Fruit fly (Drosophila melanogaster) whole organism, prepupa: ENCODE results near the gene CG5087.

Source experiments
- Blimp-1 ChIP-seq: fragments of 200-800 bp; sonication (Bioruptor generic); optimal IDR thresholded peaks from 3 replicates; lab custom pipeline; 2017; ENCODE audit warnings: missing biosample characterization, missing genetic modification characterization, mild to moderate bottlenecking, moderate library complexity, missing genetic modification reagents
- CG10631 ChIP-seq: fragments of 200-800 bp; sonication (Bioruptor generic); optimal IDR thresholded peaks from 2 replicates; lab custom pipeline; 2016; ENCODE audit warnings: missing biosample characterization, missing genetic modification characterization
- CG10669 ChIP-seq: fragments of 200-800 bp; sonication (Bioruptor generic); optimal IDR thresholded peaks from 3 replicates; lab custom pipeline; 2018; ENCODE audit warnings: missing biosample characterization, mild to moderate bottlenecking, missing genetic modification characterization, moderate library complexity
- CG15336 ChIP-seq: fragments of 200-800 bp; sonication (Bioruptor generic); IDR thresholded peaks from 2 replicates; pipeline ENCODE4 v1.3.6; 2022; ENCODE audit warnings: missing biosample characterization, missing genetic modification characterization
- CG1621 ChIP-seq: fragments of 200-800 bp; sonication (Bioruptor generic); optimal IDR thresholded peaks from 3 replicates; lab custom pipeline; 2018; ENCODE audit warnings: missing biosample characterization, mild to moderate bottlenecking, missing genetic modification characterization
- CG16779 ChIP-seq: fragments of 200-800 bp; sonication (Bioruptor generic); optimal IDR thresholded peaks from 3 replicates; lab custom pipeline; 2017; ENCODE audit warnings: missing biosample characterization, mild to moderate bottlenecking, missing genetic modification characterization
- CG32006 ChIP-seq: fragments of 200-800 bp; sonication (Bioruptor generic); optimal IDR thresholded peaks from 3 replicates; lab custom pipeline; 2017; ENCODE audit warnings: missing biosample characterization, mild to moderate bottlenecking, missing genetic modification characterization
- CG34406 ChIP-seq: fragments of 200-800 bp; sonication (Bioruptor generic); optimal IDR thresholded peaks from 3 replicates; lab custom pipeline; 2016; ENCODE audit warnings: missing biosample characterization, missing genetic modification characterization
- CG3919 ChIP-seq: fragments of 200-800 bp; sonication (Bioruptor generic); optimal IDR thresholded peaks from 3 replicates; lab custom pipeline; 2016; ENCODE audit warnings: missing biosample characterization, missing genetic modification characterization
- CG6163 ChIP-seq: fragments of 200-800 bp; sonication (Bioruptor generic); IDR thresholded peaks from 3 replicates; pipeline ENCODE4 v1.3.6; 2022; ENCODE audit warnings: missing biosample characterization, missing genetic modification characterization
- CG6792 ChIP-seq: fragments of 200-800 bp; sonication (Bioruptor generic); optimal IDR thresholded peaks from 3 replicates; lab custom pipeline; 2016; ENCODE audit warnings: missing biosample characterization, missing genetic modification characterization
- CG6808 ChIP-seq: fragments of 200-800 bp; sonication (Bioruptor generic); optimal IDR thresholded peaks from 3 replicates; lab custom pipeline; 2017; ENCODE audit warnings: missing biosample characterization, missing genetic modification characterization, mild to moderate bottlenecking, moderate library complexity, missing genetic modification reagents
- CG8119 ChIP-seq: fragments of 200-800 bp; sonication (Bioruptor generic); IDR thresholded peaks from 3 replicates; pipeline ENCODE4 v1.3.6; 2022; ENCODE audit warnings: missing biosample characterization, missing genetic modification characterization
- CG8319 ChIP-seq: fragments of 200-800 bp; sonication (Bioruptor generic); optimal IDR thresholded peaks from 3 replicates; lab custom pipeline; 2016; ENCODE audit warnings: missing biosample characterization, missing genetic modification characterization
- Eip75B ChIP-seq: fragments of 200-800 bp; sonication (Bioruptor generic); optimal IDR thresholded peaks from 3 replicates; lab custom pipeline; 2016; ENCODE audit warnings: missing biosample characterization, missing genetic modification characterization
- Eip78C ChIP-seq: fragments of 200-800 bp; sonication (Bioruptor generic); peaks from one replicate; lab custom pipeline; 2016; ENCODE audit warnings: missing biosample characterization, missing genetic modification characterization
- Eip93F ChIP-seq: fragments of 200-800 bp; sonication (Bioruptor generic); optimal IDR thresholded peaks from 2 replicates; lab custom pipeline; 2016; ENCODE audit warnings: missing biosample characterization, mild to moderate bottlenecking, missing genetic modification characterization
- Ets21C ChIP-seq: fragments of 200-800 bp; sonication (Bioruptor generic); optimal IDR thresholded peaks from 3 replicates; lab custom pipeline; 2016; ENCODE audit warnings: missing biosample characterization, missing genetic modification characterization
- Ets96B ChIP-seq: fragments of 200-800 bp; optimal IDR thresholded peaks from 2 replicates; lab custom pipeline; 2019; ENCODE audit warnings: missing biosample characterization, mild to moderate bottlenecking, missing genetic modification characterization, moderate library complexity
- Hr38 ChIP-seq: sonication (Bioruptor generic); optimal IDR thresholded peaks from 2 replicates; lab custom pipeline; 2016; ENCODE audit warnings: missing biosample characterization, missing genetic modification characterization
- Hr4 ChIP-seq: fragments of 200-800 bp; sonication (Bioruptor generic); optimal IDR thresholded peaks from 3 replicates; lab custom pipeline; 2016; ENCODE audit warnings: missing biosample characterization, missing genetic modification characterization
- Smox ChIP-seq: fragments of 200-800 bp; sonication (Bioruptor generic); optimal IDR thresholded peaks from 3 replicates; lab custom pipeline; 2016; ENCODE audit warnings: missing biosample characterization, missing genetic modification characterization
- achi ChIP-seq: fragments of 200-800 bp; sonication (Bioruptor generic); optimal IDR thresholded peaks from 3 replicates; lab custom pipeline; 2016; ENCODE audit warnings: missing biosample characterization, missing genetic modification characterization
- acj6 ChIP-seq: fragments of 200-800 bp; sonication (Bioruptor generic); optimal IDR thresholded peaks from 3 replicates; lab custom pipeline; 2016; ENCODE audit warnings: missing biosample characterization, missing genetic modification characterization
- dsx ChIP-seq: fragments of 200-800 bp; optimal IDR thresholded peaks from 3 replicates; lab custom pipeline; 2019; ENCODE audit warnings: missing biosample characterization, mild to moderate bottlenecking, missing genetic modification characterization, moderate library complexity; ENCODE audit not compliant: poor library complexity, severe bottlenecking
- esn ChIP-seq: fragments of 200-800 bp; sonication (Bioruptor generic); optimal IDR thresholded peaks from 2 replicates; lab custom pipeline; 2016; ENCODE audit warnings: missing biosample characterization, mild to moderate bottlenecking, missing genetic modification characterization, moderate library complexity
- fd85E ChIP-seq: fragments of 200-800 bp; sonication (Bioruptor generic); optimal IDR thresholded peaks from 3 replicates; lab custom pipeline; 2016; ENCODE audit warnings: missing biosample characterization, missing genetic modification characterization
- fkh ChIP-seq: fragments of 200-800 bp; sonication (Bioruptor generic); optimal IDR thresholded peaks from 3 replicates; lab custom pipeline; 2017; ENCODE audit warnings: missing biosample characterization, mild to moderate bottlenecking, missing genetic modification characterization, moderate library complexity
- lz ChIP-seq: fragments of 200-800 bp; sonication (Bioruptor generic); optimal IDR thresholded peaks from 3 replicates; lab custom pipeline; 2016; ENCODE audit warnings: missing biosample characterization, missing genetic modification characterization
- net ChIP-seq: fragments of 200-800 bp; sonication (Bioruptor generic); optimal IDR thresholded peaks from 3 replicates; lab custom pipeline; 2016; ENCODE audit warnings: missing biosample characterization, missing genetic modification characterization
- salr ChIP-seq, 2 experiments: fragments of 200-800 bp; sonication (Bioruptor generic); optimal IDR thresholded peaks; 3 replicates each; lab custom pipeline; 2016 to 2018; ENCODE audit warnings: missing biosample characterization in 2 of 2, missing genetic modification characterization in 2 of 2, mild to moderate bottlenecking in 1 of 2
- spab ChIP-seq: fragments of 200-800 bp; sonication (Bioruptor generic); optimal IDR thresholded peaks from 2 replicates; lab custom pipeline; 2017; ENCODE audit warnings: missing biosample characterization, mild to moderate bottlenecking, missing genetic modification characterization, missing genetic modification reagents
- ss ChIP-seq, 2 experiments: fragments of 200-800 bp; sonication (Bioruptor generic); optimal IDR thresholded peaks; 2 replicates in 1 of 2; 3 replicates in 1 of 2; lab custom pipeline; 2017 to 2018; ENCODE audit warnings: mild to moderate bottlenecking in 2 of 2, missing biosample characterization in 2 of 2, missing genetic modification characterization in 2 of 2, moderate library complexity in 1 of 2
- svp ChIP-seq: fragments of 200-800 bp; sonication (Bioruptor generic); peaks from one replicate; lab custom pipeline; 2016; ENCODE audit warnings: missing biosample characterization, missing genetic modification characterization

The CG5087 gene

DNA sequence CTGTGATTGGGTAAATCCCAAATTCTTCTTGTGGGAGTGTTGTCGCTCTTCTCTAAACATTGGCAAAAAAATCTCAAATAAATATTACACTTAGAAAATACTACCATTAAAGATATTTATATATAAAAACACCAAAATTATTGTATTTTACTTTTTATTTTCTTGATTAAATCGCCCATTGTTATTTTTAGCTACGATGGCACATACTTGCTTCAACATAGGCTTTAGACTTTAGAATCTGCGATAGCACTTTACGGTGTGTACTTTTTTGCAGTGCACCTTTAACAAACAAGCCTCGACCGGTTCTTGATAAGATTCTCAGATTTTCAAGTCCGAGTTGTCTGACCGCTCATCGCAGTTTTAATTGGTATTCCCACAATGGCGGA lies 43.3 kb upstream of the CG5087 start, which contains the start of gene GNBP3 (continued):
- TF ChIP-seq Smox (peak; percentile 94), achi (GFP tag; lab: Kevin White, UChicago) (peak; percentile 90), svp (GFP tag; lab: Kevin White, UChicago) (peak; percentile 94), dsx (GFP tag; lab: Kevin White, UChicago) (peak; percentile 94), CG10631 (GFP tag; lab: Kevin White, UChicago) (peak; percentile 92), net (GFP tag; lab: Kevin White, UChicago) (peak; percentile 92), CG6808 (GFP tag; lab: Kevin White, UChicago) (peak; percentile 90), fkh (GFP tag; lab: Kevin White, UChicago) (peak; percentile 66), spab (GFP tag; lab: Kevin White, UChicago) (peak; percentile 85), ss (GFP tag; optimal IDR thresholded peaks at IDR 0.05; lab: Kevin White, UChicago) (peak; percentile 89 to 92), CG8119 (GFP tag; lab: Robert Waterston, UW) (peak; percentile 86), Eip93F (peak; percentile 97), CG8319 (GFP tag; lab: Kevin White, UChicago) (peak; percentile 71), Eip78C (GFP tag; lab: Kevin White, UChicago) (peak; percentile 98), CG32006 (peak; percentile 92), lz (GFP tag; lab: Kevin White, UChicago) (peak; percentile 95), Blimp-1 (peak; percentile 86), Hr38 (GFP tag; lab: Kevin White, UChicago) (no peak), acj6 (peak; percentile 91), Ets21C (peak; percentile 84), CG15336 (GFP tag; lab: Robert Waterston, UW) (peak; percentile 90), Hr4 (GFP tag; lab: Kevin White, UChicago) (peak; percentile 78), CG6163 (GFP tag; lab: Robert Waterston, UW) (peak; percentile 97)

DNA sequence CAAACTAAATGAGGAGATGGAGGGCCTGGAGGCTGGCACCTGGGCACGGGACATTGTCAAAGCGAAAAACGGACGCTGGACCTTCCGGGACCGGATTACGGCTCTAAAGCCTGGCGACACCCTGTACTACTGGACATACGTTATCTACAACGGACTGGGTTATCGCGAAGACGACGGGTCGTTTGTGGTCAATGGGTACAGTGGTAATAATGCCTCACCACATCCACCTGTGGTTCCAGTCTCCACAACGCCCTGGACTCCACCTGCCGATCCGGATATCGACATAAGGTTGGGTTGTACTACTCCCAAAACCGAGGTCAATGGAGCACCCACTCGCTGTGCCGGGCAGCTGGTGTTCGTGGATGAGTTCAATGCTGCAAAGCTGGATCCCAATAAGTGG lies 42.8 kb upstream of the CG5087 start:
- TF ChIP-seq CG1621 = no peak
- no peak for TF ChIP-seq CG3919 (GFP tag; lab: Kevin White, UChicago)
- TF ChIP-seq CG8319 (GFP tag; lab: Kevin White, UChicago) = no peak
- no peak for TF ChIP-seq Eip75B (GFP tag; lab: Kevin White, UChicago)
- peak; percentile 92 for TF ChIP-seq svp (GFP tag; lab: Kevin White, UChicago)
- no peak for TF ChIP-seq fkh (GFP tag; lab: Kevin White, UChicago)
- no peak for TF ChIP-seq CG32006
- TF ChIP-seq fd85E (GFP tag; lab: Kevin White, UChicago) = no peak
- no peak for TF ChIP-seq Ets96B

DNA sequence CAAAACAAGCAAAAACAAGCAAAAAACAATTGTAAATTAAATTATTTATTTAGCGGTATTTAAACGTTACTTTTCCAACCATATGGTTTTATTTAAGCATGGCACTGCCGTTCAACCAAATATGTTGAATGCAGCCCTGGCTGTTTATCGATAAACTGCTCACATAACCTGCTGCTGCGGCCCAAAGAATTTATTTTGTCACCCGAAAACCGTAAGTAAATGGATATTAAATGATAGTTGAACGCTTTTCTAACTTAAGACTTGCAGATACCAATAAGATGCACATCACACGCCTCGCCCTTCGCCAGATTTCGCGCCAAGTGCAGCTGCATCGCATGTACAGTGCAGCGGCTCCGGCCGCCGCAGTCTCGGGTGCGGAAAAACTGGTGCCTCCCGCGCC lies 41.3 kb upstream of the CG5087 start, which contains the start of gene mRpL12:
Gene mRpL12, plus strand, starts transcription at position 123 of the 400 bp plus-strand sequence.
- TF ChIP-seq CG34406 (GFP tag; lab: Kevin White, UChicago) (no peak), salr (GFP tag; optimal IDR thresholded peaks at IDR 0.05; lab: Kevin White, UChicago) (no peak), Eip78C (GFP tag; lab: Kevin White, UChicago) (no peak), fkh (GFP tag; lab: Kevin White, UChicago) (peak; percentile 61), Smox (no peak), CG10669 (GFP tag; lab: Kevin White, UChicago) (no peak), esn (GFP tag; lab: Kevin White, UChicago) (no peak)

DNA sequence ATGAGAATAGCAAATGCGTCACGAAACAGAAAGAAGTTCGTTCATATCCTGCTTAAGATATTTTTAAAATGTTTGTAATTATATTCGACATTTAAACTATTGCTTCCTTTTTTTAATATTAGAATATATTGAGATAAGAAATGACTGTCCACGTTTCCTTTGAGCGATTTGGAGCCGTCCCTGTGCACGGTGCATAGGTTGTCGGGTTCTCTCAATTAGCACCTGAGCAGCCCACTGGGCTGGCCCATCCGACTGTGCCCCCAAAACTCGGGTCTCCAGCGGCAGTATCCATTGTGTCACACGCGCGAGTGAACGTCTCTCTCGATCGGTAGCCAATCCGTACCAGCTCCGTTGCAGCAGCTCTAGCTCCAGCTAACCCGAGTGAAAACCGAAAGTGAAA lies 39.4 kb upstream of the CG5087 start, which contains the start of gene CG13313:
Gene CG13313, plus strand, starts transcription at position 301 of the 400 bp plus-strand sequence.
- no peak for TF ChIP-seq Eip93F
- TF ChIP-seq CG10631 (GFP tag; lab: Kevin White, UChicago) = no peak
- no peak for TF ChIP-seq fd85E (GFP tag; lab: Kevin White, UChicago)
- TF ChIP-seq CG16779 = no peak
- TF ChIP-seq CG6792 (GFP tag; lab: Kevin White, UChicago) = no peak
